Worm (Caenorhabditis elegans) whole organism, L4 larva: Measurements from ENCODE around the gene nhl-2.

ENCODE experiments used
- F37D6.2 ChIP-seq: sonication (generic microtip); optimal IDR thresholded peaks from 2 replicates; lab custom pipeline; 2016; ENCODE audit warnings: mild to moderate bottlenecking, missing genetic modification characterization, missing compliant biosample characterization
- F44E2.7 ChIP-seq: fragments of 200-800 bp; sonication (Bioruptor generic); IDR thresholded peaks from 2 replicates; pipeline ENCODE4 v2.1.2; 2022; ENCODE audit warnings: missing genetic modification characterization, missing compliant biosample characterization
- Y5F2A.4 ChIP-seq: fragments of 200-800 bp; sonication (Bioruptor generic); optimal IDR thresholded peaks from 2 replicates; lab custom pipeline; 2018; ENCODE audit warnings: mild to moderate bottlenecking, missing genetic modification characterization, missing compliant biosample characterization
- ZK546.5 ChIP-seq, 2 experiments: sonication (generic microtip); optimal IDR thresholded peaks; 2 replicates each; lab custom pipeline; 2017; ENCODE audit warnings: missing biosample characterization in 2 of 2, missing genetic modification characterization in 2 of 2
- aha-1 ChIP-seq: fragments of 150-350 bp; peaks from one replicate; lab custom pipeline; 2014; ENCODE audit warnings: missing biosample characterization, missing genetic modification characterization
- arid-1 ChIP-seq: fragments of 200-800 bp; sonication (Bioruptor generic); conservative IDR thresholded peaks from 2 replicates; pipeline ENCODE4 v1.3.6; 2022; ENCODE audit warnings: missing genetic modification reagents, missing genetic modification characterization, missing compliant biosample characterization
- ceh-20 ChIP-seq: fragments of 200-800 bp; sonication (Bioruptor generic); IDR thresholded peaks from 2 replicates; pipeline ENCODE4 v1.3.6; 2022; ENCODE audit warnings: missing genetic modification reagents, missing genetic modification characterization, missing compliant biosample characterization
- ces-1 ChIP-seq: fragments of 150-350 bp; sonication (generic microtip); optimal IDR thresholded peaks from 4 replicates; lab custom pipeline; 2014; ENCODE audit warnings: missing biosample characterization, missing genetic modification reagents, missing genetic modification characterization
- cey-2 ChIP-seq: sonication (generic microtip); optimal IDR thresholded peaks from 3 replicates; lab custom pipeline; 2017; ENCODE audit warnings: missing genetic modification characterization, mild to moderate bottlenecking, missing compliant biosample characterization, antibody characterized with exemption, borderline replicate concordance; ENCODE audit not compliant: insufficient read depth
- daf-12 ChIP-seq: fragments of 150-350 bp; optimal IDR thresholded peaks from 2 replicates; lab custom pipeline; 2014; ENCODE audit warnings: missing biosample characterization, missing genetic modification reagents, missing genetic modification characterization
- daf-8 ChIP-seq: fragments of 200-800 bp; sonication (Bioruptor generic); IDR thresholded peaks from 2 replicates; pipeline ENCODE4 v1.3.6; 2022; ENCODE audit warnings: missing genetic modification characterization, missing compliant biosample characterization
- egl-27 ChIP-seq: sonication (generic microtip); optimal IDR thresholded peaks from 3 replicates; lab custom pipeline; 2017; ENCODE audit warnings: missing biosample characterization, missing genetic modification reagents, missing genetic modification characterization
- egl-43 ChIP-seq: fragments of 200-800 bp; sonication (Bioruptor generic); IDR thresholded peaks from 2 replicates; pipeline ENCODE4 v1.3.6; 2022; ENCODE audit warnings: missing genetic modification reagents, missing genetic modification characterization, missing compliant biosample characterization
- fos-1 ChIP-seq: fragments of 150-350 bp; optimal IDR thresholded peaks from 2 replicates; lab custom pipeline; 2014; ENCODE audit warnings: missing biosample characterization, missing genetic modification characterization
- hmg-1.1 ChIP-seq: fragments of 200-800 bp; sonication (Bioruptor generic); IDR thresholded peaks from 2 replicates; pipeline ENCODE4 v1.3.6; 2022; ENCODE audit warnings: missing genetic modification reagents, missing genetic modification characterization, missing compliant biosample characterization
- lim-7 ChIP-seq: fragments of 200-800 bp; sonication (Bioruptor generic); IDR thresholded peaks from 2 replicates; pipeline ENCODE4 v1.3.6; 2022; ENCODE audit warnings: missing genetic modification characterization, missing compliant biosample characterization
- lin-1 ChIP-seq: fragments of 200-800 bp; sonication (Bioruptor generic); IDR thresholded peaks from 2 replicates; pipeline ENCODE4 v1.3.6; 2022; ENCODE audit warnings: missing genetic modification reagents, missing genetic modification characterization, missing compliant biosample characterization
- lin-15B ChIP-seq: fragments of 150-350 bp; sonication (generic microtip); optimal IDR thresholded peaks from 3 replicates; lab custom pipeline; 2014; ENCODE audit warnings: missing biosample characterization, missing genetic modification characterization
- lin-39 ChIP-seq: fragments of 150-350 bp; optimal IDR thresholded peaks from 2 replicates; lab custom pipeline; 2014; ENCODE audit warnings: missing biosample characterization, missing genetic modification reagents, missing genetic modification characterization
- madf-9 ChIP-seq: fragments of 200-800 bp; sonication (Bioruptor generic); conservative IDR thresholded peaks from 2 replicates; pipeline ENCODE4 v1.3.6; 2022; ENCODE audit warnings: missing genetic modification reagents, missing genetic modification characterization, missing compliant biosample characterization
- mdl-1 ChIP-seq, 2 experiments: fragments of 150-350 bp in 1 of 2; sonication (generic microtip) in 1 of 2; optimal IDR thresholded peaks; 2 replicates each; lab custom pipeline; 2014 to 2017; ENCODE audit warnings: missing biosample characterization in 2 of 2, missing genetic modification characterization in 2 of 2
- mep-1 ChIP-seq: fragments of 150-350 bp; sonication (generic microtip); optimal IDR thresholded peaks from 3 replicates; lab custom pipeline; 2014; ENCODE audit warnings: missing biosample characterization, missing genetic modification characterization
- mes-2 ChIP-seq: sonication (generic microtip); optimal IDR thresholded peaks from 2 replicates; lab custom pipeline; 2016; ENCODE audit warnings: missing genotype, mild to moderate bottlenecking, missing genetic modification characterization, missing compliant biosample characterization; ENCODE audit not compliant: poor library complexity, severe bottlenecking
- mxl-3 ChIP-seq: fragments of 200-800 bp; sonication (Bioruptor generic); optimal IDR thresholded peaks from 2 replicates; lab custom pipeline; 2018; ENCODE audit warnings: mild to moderate bottlenecking, missing genetic modification characterization, missing compliant biosample characterization
- nhr-102 ChIP-seq: sonication (generic microtip); optimal IDR thresholded peaks from 2 replicates; lab custom pipeline; 2016; ENCODE audit warnings: mild to moderate bottlenecking, missing genetic modification characterization, moderate library complexity, missing compliant biosample characterization
- nhr-25 ChIP-seq: sonication (generic microtip); optimal IDR thresholded peaks from 2 replicates; lab custom pipeline; 2017; ENCODE audit warnings: missing genetic modification characterization, mild to moderate bottlenecking, missing compliant biosample characterization, antibody characterized with exemption, moderate library complexity, borderline replicate concordance; ENCODE audit not compliant: insufficient read depth
- nhr-28 ChIP-seq: fragments of 150-350 bp; optimal IDR thresholded peaks from 2 replicates; lab custom pipeline; 2014; ENCODE audit warnings: missing biosample characterization, missing genetic modification characterization
- php-3 ChIP-seq: fragments of 200-800 bp; sonication (Bioruptor generic); IDR thresholded peaks from 2 replicates; pipeline ENCODE4 v1.3.6; 2022; ENCODE audit warnings: missing genetic modification reagents, missing genetic modification characterization, missing compliant biosample characterization
- pqm-1 ChIP-seq: sonication (generic microtip); optimal IDR thresholded peaks from 2 replicates; lab custom pipeline; 2017; ENCODE audit warnings: missing biosample characterization, missing genetic modification characterization
- saeg-2 ChIP-seq: fragments of 200-800 bp; sonication (Bioruptor generic); IDR thresholded peaks from 2 replicates; pipeline ENCODE4 v1.3.6; 2022; ENCODE audit warnings: missing genetic modification reagents, missing genetic modification characterization, missing compliant biosample characterization
- skn-1 ChIP-seq: fragments of 150-350 bp; optimal IDR thresholded peaks from 2 replicates; lab custom pipeline; 2014; ENCODE audit warnings: missing biosample characterization, missing genetic modification characterization
- tag-97 ChIP-seq: fragments of 200-800 bp; sonication (Bioruptor generic); IDR thresholded peaks from 2 replicates; pipeline ENCODE4 v1.3.6; 2022; ENCODE audit warnings: missing genetic modification characterization, missing compliant biosample characterization
- unc-62 ChIP-seq, 3 experiments: fragments of 150-350 bp in 1 of 3; sonication (generic microtip); optimal IDR thresholded peaks in 2 of 3; peaks in 1 of 3; 1 replicate in 1 of 3; 2 replicates in 2 of 3; lab custom pipeline; 2014 to 2017; ENCODE audit warnings: missing biosample characterization in 3 of 3, missing genetic modification characterization in 3 of 3, missing genetic modification reagents in 3 of 3, missing genotype in 1 of 3
- zfp-2 ChIP-seq: sonication (generic microtip); optimal IDR thresholded peaks from 2 replicates; lab custom pipeline; 2016; ENCODE audit warnings: mild to moderate bottlenecking, missing genetic modification characterization, missing compliant biosample characterization
- zip-11 ChIP-seq: fragments of 200-800 bp; sonication (Bioruptor generic); IDR thresholded peaks from 2 replicates; pipeline ENCODE4 v1.3.6; 2022; ENCODE audit warnings: missing genetic modification characterization, missing compliant biosample characterization
- zip-2 ChIP-seq: fragments of 150-350 bp; optimal IDR thresholded peaks from 2 replicates; lab custom pipeline; 2014; ENCODE audit warnings: missing biosample characterization, missing genetic modification characterization
- ztf-11 ChIP-seq: fragments of 150-350 bp; optimal IDR thresholded peaks from 2 replicates; lab custom pipeline; 2014; ENCODE audit warnings: missing biosample characterization, missing genetic modification characterization

nhl-2 gene

ce11 chrIII:4899728-4900127, 843 bp upstream of the nhl-2 start (continued):
- peak; percentile 97 for TF ChIP-seq php-3
- peak; percentile 98 for TF ChIP-seq egl-43
- peak; percentile 100 for TF ChIP-seq aha-1 (tag; lab: Kevin White, UChicago)
- TF ChIP-seq pqm-1 (tag; lab: Kevin White, UChicago) = peak; percentile 31
- peak; percentile 98 for TF ChIP-seq nhr-28 (tag; lab: Kevin White, UChicago)
- TF ChIP-seq F44E2.7 = peak; percentile 84; the same call in 1 of the 2 replicates
- TF ChIP-seq zip-2 (tag; lab: Kevin White, UChicago) = peak; percentile 87
- TF ChIP-seq F37D6.2 (tag; lab: Kevin White, UChicago) = peak; percentile 97
- peak; percentile 64 for TF ChIP-seq skn-1
- TF ChIP-seq lim-7 (GFP tag; lab: Robert Waterston, UW) = peak; percentile 73
- no peak for TF ChIP-seq tag-97 (GFP tag; lab: Robert Waterston, UW)
- peak; percentile 71 for TF ChIP-seq lin-15B (tag; lab: Kevin White, UChicago)
- TF ChIP-seq zfp-2 (tag; lab: Kevin White, UChicago) = peak; percentile 96
- TF ChIP-seq ces-1 (GFP tag; lab: Kevin White, UChicago) = peak; percentile 70
- TF ChIP-seq mxl-3 (GFP tag; lab: Kevin White, UChicago) = peak; percentile 99
- peak; percentile 95 for TF ChIP-seq arid-1 (GFP tag; lab: Robert Waterston, UW)
- TF ChIP-seq lin-1 = peak; percentile 99
- TF ChIP-seq zip-11 (GFP tag; lab: Robert Waterston, UW) = no peak
- TF ChIP-seq madf-9 (GFP tag; lab: Robert Waterston, UW) = peak; percentile 97
- TF ChIP-seq ZK546.5 (tag; optimal IDR thresholded peaks at IDR 0.05; lab: Kevin White, UChicago) = peak in 1 of 2 experiments; percentile 59

ce11 chrIII:4895313-4895712, 3.6 kb downstream of the nhl-2 start:
- TF ChIP-seq mdl-1 (tag; optimal IDR thresholded peaks at IDR 0.05; lab: Kevin White, UChicago) (no peak), unc-62 (GFP tag; optimal IDR thresholded peaks at IDR 0.05 in 1 of 2; lab: Kevin White, UChicago) (peak in 1 of 2 experiments; percentile 91), unc-62 (tag; optimal IDR thresholded peaks at IDR 0.05; lab: Kevin White, UChicago) (no peak), saeg-2 (GFP tag; lab: Robert Waterston, UW) (no peak)

- TF ChIP-seq cey-2 (tag; lab: Kevin White, UChicago) (no peak), mep-1 (no peak), Y5F2A.4 (GFP tag; lab: Kevin White, UChicago) (no peak), egl-27 (tag; lab: Kevin White, UChicago) (no peak), lin-1 (no peak), nhr-25 (tag; lab: Kevin White, UChicago) (no peak), lin-15B (tag; lab: Kevin White, UChicago) (no peak), mes-2 (tag; lab: Kevin White, UChicago) (no peak), nhr-28 (tag; lab: Kevin White, UChicago) (no peak), nhr-102 (tag; lab: Kevin White, UChicago) (no peak), hmg-1.1 (GFP tag; lab: Robert Waterston, UW) (no peak), ztf-11 (tag; lab: Kevin White, UChicago) (no peak), skn-1 (no peak), ces-1 (GFP tag; lab: Kevin White, UChicago) (no peak), lin-39 (tag; lab: Kevin White, UChicago) (no peak), ceh-20 (no peak), daf-8 (GFP tag; lab: Robert Waterston, UW) (no peak), daf-12 (tag; lab: Kevin White, UChicago) (no peak), fos-1 (no peak)
- TF ChIP-seq, all 104 proteins: peak for 0
Measured at ce11 chrIII:4893540-4893939, 5.3 kb downstream of the nhl-2 start, which contains the start of gene F26F4.6. Gene F26F4.6 (minus strand): TSS chrIII:4893640.
